Fruit fly (Drosophila melanogaster): Measurements from ENCODE around the gene RpS14a.
A peak's percentile ranks its signal among the peaks of the same experiment; 100 is the strongest.

- TF ChIP-seq CG15710 (tag; optimal IDR thresholded peaks at IDR 0.05) (no peak), CG8301 (tag; optimal IDR thresholded peaks at IDR 0.05) (no peak), CG34367 (tag; optimal IDR thresholded peaks at IDR 0.05) (no peak), CG4496 (GFP tag; IDR thresholded peaks at IDR 0.05) (no peak), CG13204 (GFP tag; optimal IDR thresholded peaks at IDR 0.05) (peak; percentile 9), CG14655 (GFP tag; optimal IDR thresholded peaks at IDR 0.05) (no peak), CG10348 (GFP tag; IDR thresholded peaks at IDR 0.05) (no peak), Ets98B (GFP tag; IDR thresholded peaks at IDR 0.05) (no peak), rn (GFP tag; IDR thresholded peaks at IDR 0.05) (no peak), EcR (GFP tag; optimal IDR thresholded peaks at IDR 0.05) (no peak), D1 (tag; optimal IDR thresholded peaks at IDR 0.05) (no peak), gl (tag; optimal IDR thresholded peaks at IDR 0.05) (no peak), Snoo (tag; optimal IDR thresholded peaks at IDR 0.05) (no peak)
Measured at dm6 chrX:7944151-7944713, 10.7 kb downstream of the RpS14a start.
